Worm (Caenorhabditis elegans): ENCODE measurements around the gene clec-133.

Gene clec-133

ce11 chrII:3567576-3567975 is 10.6 kb upstream of the clec-133 start:
- peak; percentile 41 for TF ChIP-seq ham-2 (GFP tag; optimal IDR thresholded peaks at IDR 0.05)
- peak; percentile 59 for TF ChIP-seq sem-2 (GFP tag; optimal IDR thresholded peaks at IDR 0.05)
- peak; percentile 56 for TF ChIP-seq bed-3 (GFP tag; optimal IDR thresholded peaks at IDR 0.05)
- TF ChIP-seq tbx-8 (GFP tag; optimal IDR thresholded peaks at IDR 0.05): peak; percentile 18
- peak; percentile 68 for TF ChIP-seq M03D4.4 (tag; optimal IDR thresholded peaks at IDR 0.05)
- peak; percentile 39 for TF ChIP-seq ceh-43 (GFP tag; optimal IDR thresholded peaks at IDR 0.05)
- TF ChIP-seq cnd-1 (tag; optimal IDR thresholded peaks at IDR 0.05): peak; percentile 72
- TF ChIP-seq unc-120 (tag; optimal IDR thresholded peaks at IDR 0.05; ENCODE audit: poor library complexity, severe bottlenecking): peak; percentile 60
- peak; percentile 52 for TF ChIP-seq drap-1 (GFP tag; optimal IDR thresholded peaks at IDR 0.05)
- peak; percentile 4 for TF ChIP-seq mls-2 (tag; optimal IDR thresholded peaks at IDR 0.05)
- peak; percentile 85 for TF ChIP-seq ceh-83 (GFP tag; optimal IDR thresholded peaks at IDR 0.05)
- TF ChIP-seq sptf-1 (tag; optimal IDR thresholded peaks at IDR 0.05): peak; percentile 58
- TF ChIP-seq lin-13 (tag; optimal IDR thresholded peaks at IDR 0.05): peak; percentile 8

ce11 chrII:3569118-3569517 is 9.1 kb upstream of the clec-133 start, which contains the start of gene clec-127:
TSS of gene clec-127 (minus strand) at chrII:3569218.
- TF ChIP-seq snpc-4 (tag; optimal IDR thresholded peaks at IDR 0.05): no peak
- TF ChIP-seq nhr-28 (tag; optimal IDR thresholded peaks at IDR 0.05): no peak
- no peak for TF ChIP-seq elt-3 (tag; optimal IDR thresholded peaks at IDR 0.05)
- TF ChIP-seq M03D4.4 (tag; optimal IDR thresholded peaks at IDR 0.05): no peak
- TF ChIP-seq ceh-83 (GFP tag; optimal IDR thresholded peaks at IDR 0.05): no peak
- no peak for TF ChIP-seq mls-2 (tag; optimal IDR thresholded peaks at IDR 0.05)
- no peak for TF ChIP-seq blmp-1 (tag; optimal IDR thresholded peaks at IDR 0.05)
- TF ChIP-seq nhr-76 (tag; optimal IDR thresholded peaks at IDR 0.05): no peak
- no peak for TF ChIP-seq lsy-2 (tag; optimal IDR thresholded peaks at IDR 0.05)
- no peak for TF ChIP-seq nhr-2 (tag; optimal IDR thresholded peaks at IDR 0.05)
- no peak for TF ChIP-seq mep-1 (tag; optimal IDR thresholded peaks at IDR 0.05)
- no peak for TF ChIP-seq lin-32 (GFP tag; optimal IDR thresholded peaks at IDR 0.05)
- TF ChIP-seq sptf-1 (tag; optimal IDR thresholded peaks at IDR 0.05): no peak

ce11 chrII:3570927-3571538 is 7.2 kb upstream of the clec-133 start, which contains the start of the genes clec-128 and clec-129:
TSS of gene clec-128 (minus strand) at chrII:3571027.
TSS of gene clec-129 (plus strand) at chrII:3571488.
- TF ChIP-seq snpc-4 (tag; optimal IDR thresholded peaks at IDR 0.05): no peak
- TF ChIP-seq mls-2 (tag; optimal IDR thresholded peaks at IDR 0.05): no peak
- TF ChIP-seq elt-3 (tag; optimal IDR thresholded peaks at IDR 0.05): no peak

- TF ChIP-seq ceh-39 (tag; optimal IDR thresholded peaks at IDR 0.05): no peak
- no peak for TF ChIP-seq lin-32 (GFP tag; optimal IDR thresholded peaks at IDR 0.05)
- no peak for TF ChIP-seq ceh-83 (GFP tag; optimal IDR thresholded peaks at IDR 0.05)
- TF ChIP-seq hlh-1 (tag; optimal IDR thresholded peaks at IDR 0.05): no peak
- no peak for TF ChIP-seq zip-8 (tag; optimal IDR thresholded peaks at IDR 0.05)
- TF ChIP-seq nhr-76 (tag; optimal IDR thresholded peaks at IDR 0.05): no peak
- TF ChIP-seq mls-2 (tag; optimal IDR thresholded peaks at IDR 0.05): no peak
- TF ChIP-seq unc-39 (tag; optimal IDR thresholded peaks at IDR 0.05): no peak
- no peak for TF ChIP-seq elt-3 (tag; optimal IDR thresholded peaks at IDR 0.05)
- TF ChIP-seq ztf-11 (tag; optimal IDR thresholded peaks at IDR 0.05): no peak
- TF ChIP-seq tbx-8 (GFP tag; optimal IDR thresholded peaks at IDR 0.05): no peak
- TF ChIP-seq flh-1 (GFP tag; optimal IDR thresholded peaks at IDR 0.05): no peak
- TF ChIP-seq mep-1 (tag; optimal IDR thresholded peaks at IDR 0.05): no peak
- no peak for TF ChIP-seq lsy-2 (tag; optimal IDR thresholded peaks at IDR 0.05)
- no peak for TF ChIP-seq unc-120 (tag; optimal IDR thresholded peaks at IDR 0.05; ENCODE audit: poor library complexity, severe bottlenecking)
These were observed 5.0 kb upstream of the clec-133 start, which contains the start of gene clec-130 for ce11 chrII:3573255-3573654. TSS of gene clec-130 (plus strand) at chrII:3573555.

- TF ChIP-seq lin-13 (tag; optimal IDR thresholded peaks at IDR 0.05): no peak
- no peak for TF ChIP-seq ham-2 (GFP tag; optimal IDR thresholded peaks at IDR 0.05)
- no peak for TF ChIP-seq lsy-2 (tag; optimal IDR thresholded peaks at IDR 0.05)
- no peak for TF ChIP-seq nhr-237 (tag; optimal IDR thresholded peaks at IDR 0.05)
- no peak for TF ChIP-seq sptf-1 (tag; optimal IDR thresholded peaks at IDR 0.05)
- TF ChIP-seq ceh-83 (GFP tag; optimal IDR thresholded peaks at IDR 0.05): no peak
- TF ChIP-seq blmp-1 (tag; optimal IDR thresholded peaks at IDR 0.05): no peak
- no peak for TF ChIP-seq unc-120 (tag; optimal IDR thresholded peaks at IDR 0.05; ENCODE audit: poor library complexity, severe bottlenecking)
These were observed 1.5 kb upstream of the clec-133 start, which contains the start of gene clec-132 for ce11 chrII:3576742-3577141. TSS of gene clec-132 (plus strand) at chrII:3577042.

Measured in whole organism, mixed stage, embryonic.